Worm (Caenorhabditis elegans): ENCODE measurements around the gene Y67A10A.7.

The Y67A10A.7 gene

DNA sequence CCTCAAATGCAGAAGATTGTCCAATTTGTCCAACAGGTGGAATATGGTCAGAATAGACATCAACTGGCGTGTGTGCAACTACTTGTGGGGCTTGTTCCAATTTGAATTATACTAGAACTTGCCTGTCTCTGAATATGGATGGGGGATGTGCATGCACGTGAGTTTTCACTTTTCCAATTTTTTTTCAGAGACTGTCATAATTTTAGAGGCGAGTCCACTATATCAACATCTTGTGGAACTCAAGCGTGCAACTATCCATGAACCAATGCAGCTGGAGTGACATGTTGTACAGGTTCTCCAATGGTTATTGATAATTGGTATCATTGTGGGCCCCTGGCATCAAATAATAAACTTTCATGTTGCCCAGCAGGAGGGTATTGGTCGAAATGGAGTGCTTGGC is 36.2 kb upstream of the Y67A10A.7 start, which contains the start of gene Y67A10A.2:
Gene Y67A10A.2 (plus strand): TSS at position 301 of the 400 bp plus-strand sequence.
- no peak for TF ChIP-seq skn-1 (tag; optimal IDR thresholded peaks at IDR 0.05)
- TF ChIP-seq mep-1 (tag; optimal IDR thresholded peaks at IDR 0.05): no peak
- TF ChIP-seq nhr-25 (tag; optimal IDR thresholded peaks at IDR 0.05; ENCODE audit: borderline replicate concordance, insufficient read depth): no peak
- no peak for TF ChIP-seq F49E8.2 (tag; optimal IDR thresholded peaks at IDR 0.05; ENCODE audit: borderline replicate concordance)
- TF ChIP-seq ama-1 (optimal IDR thresholded peaks at IDR 0.05): no peak
- no peak for TF ChIP-seq F44E2.7 (GFP tag; IDR thresholded peaks at IDR 0.05)
- TF ChIP-seq Y105C5A.15 (GFP tag; IDR thresholded peaks at IDR 0.05): no peak
- TF ChIP-seq ctbp-1 (GFP tag; IDR thresholded peaks at IDR 0.05): no peak
- no peak for TF ChIP-seq mxl-3 (GFP tag; optimal IDR thresholded peaks at IDR 0.05)
- no peak for TF ChIP-seq zfp-2 (tag; optimal IDR thresholded peaks at IDR 0.05)

DNA sequence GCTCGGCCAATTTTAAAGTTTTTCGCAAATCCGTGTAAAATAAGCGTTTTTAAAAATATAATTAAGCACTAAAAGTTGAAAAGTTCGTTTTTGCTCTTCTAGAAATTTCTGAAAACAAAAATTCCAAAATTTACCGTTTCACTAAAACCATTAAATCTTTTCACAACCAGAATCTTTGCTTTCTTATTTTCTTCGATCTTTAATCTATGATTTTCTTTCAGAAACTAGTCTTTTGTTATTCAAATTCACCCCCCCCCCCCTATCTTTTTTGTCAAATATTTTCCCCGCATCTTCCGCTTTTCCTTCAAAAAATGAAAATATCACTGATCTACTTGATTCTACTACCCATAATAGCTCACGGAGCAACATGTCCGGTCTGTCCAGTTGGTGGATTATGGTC is 34.3 kb upstream of the Y67A10A.7 start, which contains the start of gene Y67A10A.11:
Gene Y67A10A.11 (plus strand): TSS at position 301 of the 400 bp plus-strand sequence.
- TF ChIP-seq hlh-11 (tag; optimal IDR thresholded peaks at IDR 0.05): no peak
- no peak for TF ChIP-seq lim-7 (GFP tag; IDR thresholded peaks at IDR 0.05)
- no peak for TF ChIP-seq saeg-2 (GFP tag; IDR thresholded peaks at IDR 0.05)
- no peak for TF ChIP-seq zfp-2 (tag; optimal IDR thresholded peaks at IDR 0.05)
- TF ChIP-seq daf-8 (GFP tag; IDR thresholded peaks at IDR 0.05): no peak

ce11 chrIV:14343756-14344155 is 30.2 kb upstream of the Y67A10A.7 start, which contains the start of gene srlf-28:
TSS of gene srlf-28 (minus strand) at chrIV:14343856.
- TF ChIP-seq ces-1 (GFP tag; optimal IDR thresholded peaks at IDR 0.05) (no peak), nhr-41 (GFP tag; IDR thresholded peaks at IDR 0.05) (no peak)

DNA sequence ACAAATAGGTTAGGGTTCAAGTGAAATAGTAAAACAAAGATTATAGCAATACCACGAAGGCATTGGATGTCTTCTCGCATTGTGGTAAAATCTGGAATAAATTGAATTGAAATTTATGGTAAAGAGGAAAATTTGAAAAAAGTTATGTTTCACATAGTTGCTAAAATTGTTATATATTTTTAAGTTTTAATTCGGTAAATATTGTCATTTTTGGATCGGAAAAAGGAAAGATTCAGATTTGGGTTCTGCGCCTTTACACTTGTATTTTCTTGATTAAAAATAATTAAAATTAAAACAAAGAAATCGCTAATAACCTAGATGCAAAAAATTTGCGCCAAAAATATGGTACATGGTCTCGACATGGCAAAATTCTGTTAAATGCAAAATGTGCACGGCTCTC is 23.3 kb upstream of the Y67A10A.7 start, which contains the start of gene oac-56:
Gene oac-56 (minus strand): TSS at position 101 of the 400 bp plus-strand sequence.
- no peak for TF ChIP-seq T20F7.1 (GFP tag; optimal IDR thresholded peaks at IDR 0.05)
- TF ChIP-seq ctbp-1 (GFP tag; IDR thresholded peaks at IDR 0.05): no peak
- TF ChIP-seq F26F4.8 (GFP tag; conservative IDR thresholded peaks at IDR 0.05): no peak
- TF ChIP-seq nhr-28 (tag; optimal IDR thresholded peaks at IDR 0.05): no peak
- TF ChIP-seq vab-7 (GFP tag; IDR thresholded peaks at IDR 0.05): no peak
- TF ChIP-seq daf-19 (GFP tag; conservative IDR thresholded peaks at IDR 0.05): no peak
- TF ChIP-seq ceh-20 (GFP tag; IDR thresholded peaks at IDR 0.05): no peak
- TF ChIP-seq R02D3.7 (tag; optimal IDR thresholded peaks at IDR 0.05): no peak
- TF ChIP-seq F10B5.3 (tag; optimal IDR thresholded peaks at IDR 0.05): no peak
- no peak for TF ChIP-seq nhr-6 (tag; optimal IDR thresholded peaks at IDR 0.05)
- no peak for TF ChIP-seq aly-2 (tag; optimal IDR thresholded peaks at IDR 0.05)

ce11 chrIV:14356120-14356519 is 17.8 kb upstream of the Y67A10A.7 start:
- TF ChIP-seq rbr-2 (tag; optimal IDR thresholded peaks at IDR 0.05): peak; percentile 30
- TF ChIP-seq skn-1 (tag; optimal IDR thresholded peaks at IDR 0.05): no peak
- no peak for TF ChIP-seq T26A8.4 (GFP tag; IDR thresholded peaks at IDR 0.05)
- TF ChIP-seq mdt-29 (GFP tag; IDR thresholded peaks at IDR 0.05): no peak
- TF ChIP-seq hlh-30 (tag; optimal IDR thresholded peaks at IDR 0.05; ENCODE audit: insufficient read depth): peak; percentile 28
- peak; percentile 78 for TF ChIP-seq aha-1 (tag)
- peak in 1 of 2 experiments; percentile 1 for TF ChIP-seq mdl-1 (tag; optimal IDR thresholded peaks at IDR 0.05)
- TF ChIP-seq daf-16 (GFP tag; optimal IDR thresholded peaks at IDR 0.05): no peak
- TF ChIP-seq daf-16 (tag; optimal IDR thresholded peaks at IDR 0.05): no peak
- no peak for TF ChIP-seq pqm-1 (tag; optimal IDR thresholded peaks at IDR 0.05)
- peak; percentile 4 for TF ChIP-seq F37D6.2 (tag; optimal IDR thresholded peaks at IDR 0.05)
- no peak for TF ChIP-seq vab-7 (GFP tag; IDR thresholded peaks at IDR 0.05)
- TF ChIP-seq Y105C5A.15 (GFP tag; IDR thresholded peaks at IDR 0.05): no peak
- TF ChIP-seq fkh-10 (GFP tag; optimal IDR thresholded peaks at IDR 0.05): peak; percentile 19

Measured in whole organism, L4 larva.